Worm (Caenorhabditis elegans) whole organism, L4/young adult: ENCODE measurements around the gene let-60.

ENCODE experiments used
- W03F9.2 ChIP-seq: fragments of 150-350 bp; optimal IDR thresholded peaks from 2 replicates; lab custom pipeline; 2014; ENCODE audit warnings: missing biosample characterization, missing genetic modification characterization
- dao-5 ChIP-seq: sonication (generic microtip); optimal IDR thresholded peaks from 2 replicates; lab custom pipeline; 2016; ENCODE audit warnings: missing genotype, missing genetic modification characterization, moderate library complexity, missing compliant biosample characterization
- him-1 ChIP-seq: sonication (generic microtip); optimal IDR thresholded peaks from 2 replicates; lab custom pipeline; 2016; ENCODE audit warnings: missing genotype, missing genetic modification reagents, missing genetic modification characterization, missing compliant biosample characterization

The let-60 gene

DNA sequence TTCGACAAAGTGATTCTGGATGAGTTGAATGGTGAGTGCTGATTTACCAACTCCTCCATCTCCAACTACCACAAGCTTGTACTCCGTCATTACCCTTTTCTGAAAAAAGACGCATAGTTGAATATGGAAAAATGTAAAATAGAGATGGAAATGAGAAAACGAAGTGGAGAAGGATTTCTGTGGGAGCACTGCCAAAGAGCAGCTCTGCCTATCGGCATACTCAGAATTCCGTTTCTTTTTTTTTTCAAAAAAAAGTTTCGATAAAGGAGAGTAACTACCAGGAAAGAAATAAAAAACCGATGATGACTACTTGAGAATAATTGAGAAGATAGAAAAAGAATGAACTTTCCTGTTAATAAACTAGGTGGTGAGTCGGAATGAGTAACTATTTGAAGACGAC is at the start of gene let-60:
Gene let-60, minus strand, starts transcription at position 101 of the 400 bp plus-strand sequence.
- TF ChIP-seq dao-5: no peak
- TF ChIP-seq him-1: no peak
- TF ChIP-seq W03F9.2 (tag; lab: Kevin White, UChicago): no peak

DNA sequence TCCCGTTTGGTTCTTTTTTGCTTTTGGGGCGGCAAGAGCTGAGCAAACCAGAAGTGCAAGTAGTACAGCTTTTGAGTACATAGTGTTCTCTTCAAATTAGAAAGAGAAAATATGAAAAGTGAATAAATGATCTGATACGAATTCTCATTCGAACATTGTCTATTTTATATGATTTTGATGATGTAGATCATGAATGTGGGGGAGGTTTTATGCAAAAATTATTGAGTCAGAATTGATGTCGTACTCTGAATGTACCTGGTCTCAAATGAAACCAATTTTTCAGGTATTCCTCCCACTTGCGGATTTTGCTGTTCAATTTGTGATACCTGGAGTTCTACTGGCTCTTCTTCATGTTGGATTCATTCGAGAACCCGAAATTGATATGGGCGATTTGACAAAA is 49.3 kb upstream of the let-60 start, which contains the start of gene K01A6.4:
Gene K01A6.4, minus strand, starts transcription at position 101 of the 400 bp plus-strand sequence.
- TF ChIP-seq dao-5: no peak
- TF ChIP-seq him-1: no peak
- TF ChIP-seq W03F9.2 (tag; lab: Kevin White, UChicago): no peak

DNA sequence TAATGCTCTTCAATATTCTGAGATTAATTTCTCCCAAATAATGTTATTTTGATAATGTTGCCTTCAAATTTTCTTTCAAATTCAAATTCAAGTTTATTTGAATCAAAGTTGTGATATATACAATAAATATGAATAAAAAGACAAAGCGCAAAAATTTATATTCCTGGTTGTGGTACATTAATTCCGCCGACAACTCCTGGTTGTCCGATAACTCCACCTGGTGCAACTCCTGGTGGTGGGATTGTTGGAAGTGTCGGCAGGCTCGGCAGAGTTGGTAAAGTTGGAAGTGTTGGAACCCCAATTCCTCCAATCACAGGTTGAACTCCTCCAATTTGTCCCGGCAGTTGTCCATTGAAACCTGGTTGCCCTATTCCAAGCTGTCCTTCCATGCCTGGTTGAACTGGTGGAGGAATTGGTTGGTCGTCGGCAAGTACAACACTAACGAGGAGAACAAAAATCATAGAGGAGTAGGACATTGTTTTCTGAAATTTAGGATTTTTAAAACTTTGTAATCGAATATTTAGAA is 47.3 kb upstream of the let-60 start, which contains the start of gene K01A6.7:
Gene K01A6.7, minus strand, starts transcription at position 476 of the 526 bp plus-strand sequence.
- TF ChIP-seq him-1 (no peak), dao-5 (no peak), W03F9.2 (tag; lab: Kevin White, UChicago) (no peak)

DNA sequence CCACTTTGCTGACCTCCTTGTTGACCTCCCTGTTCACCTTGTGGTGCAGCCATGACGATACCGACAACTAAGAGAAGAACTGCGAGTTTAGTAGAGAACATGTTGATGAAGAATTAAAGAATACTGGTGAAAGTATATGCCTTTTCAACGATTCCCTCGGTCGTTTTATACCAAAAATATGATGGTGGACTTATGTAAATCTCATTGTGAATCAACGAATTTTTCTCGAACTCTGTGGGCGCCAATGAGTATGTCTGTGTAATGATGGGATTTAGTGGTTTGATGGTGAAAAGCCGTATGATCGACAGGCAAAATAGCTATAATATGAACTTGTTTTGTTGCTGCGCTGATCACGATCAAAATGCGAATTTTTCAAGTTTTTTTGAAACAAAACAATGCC is 46.4 kb upstream of the let-60 start, which contains the start of gene K01A6.8:
Gene K01A6.8, minus strand, starts transcription at position 101 of the 400 bp plus-strand sequence.
- TF ChIP-seq W03F9.2 (tag; lab: Kevin White, UChicago) (no peak), him-1 (no peak)

DNA sequence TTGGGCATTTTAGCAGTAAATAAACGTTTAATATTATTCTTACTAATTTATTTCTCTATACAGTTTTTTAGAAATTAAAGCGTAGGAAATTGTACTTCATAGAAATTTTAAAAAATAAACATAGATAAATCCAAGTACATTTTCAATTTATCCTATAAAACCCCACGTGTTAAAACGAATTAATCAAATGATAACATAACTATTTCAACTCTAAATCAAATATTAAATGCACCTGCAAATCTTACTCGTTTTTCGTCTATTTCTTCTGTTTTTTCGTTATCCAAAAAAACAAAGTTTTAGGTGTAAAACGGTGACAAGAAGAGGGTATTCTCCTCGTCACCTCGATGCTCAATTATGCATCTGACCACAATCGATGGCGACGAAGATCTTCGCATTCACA is 44.1 kb upstream of the let-60 start, which contains the start of gene K01A6.6:
Gene K01A6.6, plus strand, starts transcription at position 301 of the 400 bp plus-strand sequence.
- TF ChIP-seq dao-5 (no peak), W03F9.2 (tag; lab: Kevin White, UChicago) (no peak), him-1 (no peak)

DNA sequence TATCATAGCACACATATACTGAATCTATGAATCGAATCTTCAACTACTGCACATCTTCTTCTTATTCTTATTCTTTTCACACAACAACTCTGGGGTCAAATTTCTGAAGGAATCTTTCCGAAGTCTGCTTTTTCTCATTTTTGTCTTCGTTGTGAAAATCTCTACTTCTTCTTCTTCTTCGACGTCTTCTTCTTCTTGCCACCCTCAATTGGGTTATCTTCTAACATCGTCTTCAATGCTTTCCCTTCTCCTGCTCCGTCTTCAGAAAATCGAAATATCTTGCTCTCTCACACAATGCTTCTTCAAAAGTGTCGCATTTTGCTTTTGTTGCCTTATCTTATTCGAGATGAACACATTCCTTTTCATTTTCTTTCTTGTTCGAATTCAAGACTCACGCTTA is 32.4 kb upstream of the let-60 start:
- no peak for TF ChIP-seq dao-5
- no peak for TF ChIP-seq him-1
- no peak for TF ChIP-seq W03F9.2 (tag; lab: Kevin White, UChicago)

DNA sequence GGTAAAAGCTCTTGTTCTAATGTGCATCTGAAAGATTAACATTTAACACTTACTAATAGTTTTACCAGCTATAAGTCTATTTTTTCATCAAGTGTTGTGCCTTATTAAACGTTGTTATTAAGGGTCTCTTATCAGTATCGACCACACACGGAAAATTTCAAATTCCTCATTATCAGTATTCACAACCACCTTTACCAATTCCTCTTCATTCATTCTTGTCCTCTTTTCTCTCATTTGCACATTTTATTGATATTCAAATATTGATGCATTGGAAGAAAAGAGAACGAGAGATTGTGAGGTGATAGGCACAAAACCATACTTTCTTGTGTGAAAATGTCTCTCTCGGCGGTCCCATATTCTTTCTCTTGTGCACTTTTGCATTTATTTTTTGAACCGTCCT is 31.0 kb upstream of the let-60 start:
- TF ChIP-seq him-1 (no peak), W03F9.2 (tag; lab: Kevin White, UChicago) (no peak), dao-5 (no peak)

DNA sequence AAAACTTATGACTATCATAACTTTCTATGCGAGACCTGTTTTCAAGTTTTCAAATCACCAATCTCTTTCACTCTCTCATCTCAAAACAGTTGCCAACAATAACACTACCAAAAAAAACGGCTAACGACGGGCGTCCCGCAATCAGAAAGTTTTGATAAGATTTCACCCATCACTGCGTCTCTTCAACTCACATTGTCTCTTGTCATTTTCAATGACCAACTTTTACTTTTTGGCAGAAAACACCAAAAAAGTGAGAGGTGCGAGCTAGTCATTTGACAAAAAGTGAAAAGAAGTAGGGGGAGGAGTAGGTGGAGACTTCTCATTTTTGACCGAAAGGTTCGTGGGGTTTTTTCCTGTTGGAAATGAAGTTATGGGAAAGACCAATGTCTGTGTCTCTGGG is 27.8 kb upstream of the let-60 start:
- TF ChIP-seq him-1: no peak
- no peak for TF ChIP-seq dao-5
- no peak for TF ChIP-seq W03F9.2 (tag; lab: Kevin White, UChicago)

DNA sequence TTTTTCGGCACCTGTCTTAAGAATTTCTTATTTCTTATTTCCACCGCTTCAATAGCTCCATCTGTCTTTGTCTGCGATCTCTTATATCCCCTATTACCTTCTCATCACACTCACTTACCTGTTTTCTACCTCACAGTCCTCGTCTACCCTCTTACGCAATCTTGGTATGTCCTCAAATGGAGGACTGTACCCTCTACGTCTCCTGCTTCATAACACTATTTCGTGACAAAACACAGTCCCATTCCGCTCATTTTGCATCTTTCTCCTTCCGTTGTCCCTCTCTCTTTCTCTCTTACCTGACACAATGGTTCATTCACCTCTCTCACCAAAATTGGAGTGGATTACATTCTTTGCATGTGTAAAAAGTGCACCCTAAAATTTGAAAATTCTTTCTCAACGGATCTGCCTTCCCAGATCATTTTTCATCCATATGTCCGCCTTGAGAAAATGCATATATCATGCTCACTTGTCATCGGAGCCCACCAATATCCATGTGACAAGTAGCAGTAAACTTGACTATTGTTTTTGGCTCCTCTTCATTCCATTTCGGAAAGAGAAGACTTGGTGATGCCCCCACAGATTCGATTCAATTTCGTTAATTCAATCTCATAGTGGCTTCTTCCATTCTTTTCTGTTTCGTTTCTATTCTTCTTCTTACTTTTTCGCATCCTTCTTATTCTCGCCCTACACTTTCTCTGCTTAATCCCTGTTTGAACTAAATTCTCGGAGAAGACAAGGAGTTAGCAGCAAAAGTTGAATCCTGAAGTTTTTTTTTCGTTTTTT is 26.4 kb upstream of the let-60 start:
- no peak for TF ChIP-seq him-1
- TF ChIP-seq W03F9.2 (tag; lab: Kevin White, UChicago): no peak
- no peak for TF ChIP-seq dao-5

DNA sequence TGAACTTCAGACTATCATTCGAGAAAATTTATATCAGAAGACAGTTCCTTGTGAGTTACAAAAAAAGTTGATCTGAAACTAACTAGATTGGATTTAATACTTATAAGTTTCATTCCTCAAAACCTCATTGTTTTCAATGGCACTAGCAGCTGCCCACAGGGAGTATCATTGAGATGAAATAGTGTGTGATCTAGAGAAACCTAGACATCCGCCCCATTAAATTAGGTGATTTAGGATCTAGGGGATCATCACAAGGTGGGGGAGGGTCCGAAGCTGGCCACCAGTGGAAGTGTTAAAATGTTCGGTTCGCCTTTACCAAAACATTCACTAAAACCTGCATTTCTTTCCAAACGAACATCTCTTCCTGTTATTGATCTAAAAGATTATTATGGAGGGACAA is 25.5 kb upstream of the let-60 start:
- no peak for TF ChIP-seq dao-5
- TF ChIP-seq him-1: no peak
- no peak for TF ChIP-seq W03F9.2 (tag; lab: Kevin White, UChicago)

DNA sequence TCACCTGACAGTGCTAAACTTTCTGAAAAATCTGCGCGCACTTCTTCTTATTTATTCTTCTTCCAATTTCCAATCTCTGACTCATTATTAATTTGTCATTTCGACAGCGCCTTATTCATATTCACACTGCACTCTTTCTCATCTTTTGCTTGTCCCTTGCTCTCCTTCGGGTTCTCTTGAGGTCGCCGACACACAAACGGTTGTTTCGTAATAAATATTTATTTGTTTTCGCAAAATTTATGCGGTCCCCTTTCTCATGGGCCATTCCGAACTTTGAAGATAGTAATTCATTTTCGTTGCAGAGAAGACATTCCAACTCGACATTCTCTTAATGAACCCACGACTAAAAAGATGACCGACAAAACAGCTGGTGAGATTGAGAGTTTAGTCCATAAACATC is 23.9 kb upstream of the let-60 start, which contains the start of gene magi-1:
Gene magi-1, plus strand, starts transcription at position 301 of the 400 bp plus-strand sequence.
- no peak for TF ChIP-seq W03F9.2 (tag; lab: Kevin White, UChicago)
- TF ChIP-seq him-1: no peak
- no peak for TF ChIP-seq dao-5

DNA sequence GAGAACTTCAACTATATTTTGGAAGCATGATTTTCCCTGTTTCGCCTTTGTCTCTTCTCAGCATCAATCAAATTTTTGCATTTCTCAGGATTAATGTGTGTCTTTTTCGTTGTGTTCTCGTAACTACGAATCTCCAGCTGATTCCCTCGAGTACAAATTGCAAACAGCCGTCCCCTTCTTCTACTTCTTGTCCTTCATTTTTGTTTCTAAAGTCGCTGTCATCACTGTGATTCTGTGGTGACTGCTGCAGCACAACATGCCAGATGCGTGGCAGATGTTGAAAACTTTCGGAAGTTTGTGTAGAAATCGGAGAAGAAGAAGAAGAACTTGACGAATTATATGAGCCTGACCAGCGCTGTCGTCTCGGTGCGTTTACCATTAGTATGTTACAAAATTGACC is 22.4 kb upstream of the let-60 start:
- no peak for TF ChIP-seq him-1
- no peak for TF ChIP-seq W03F9.2 (tag; lab: Kevin White, UChicago)
- no peak for TF ChIP-seq dao-5

DNA sequence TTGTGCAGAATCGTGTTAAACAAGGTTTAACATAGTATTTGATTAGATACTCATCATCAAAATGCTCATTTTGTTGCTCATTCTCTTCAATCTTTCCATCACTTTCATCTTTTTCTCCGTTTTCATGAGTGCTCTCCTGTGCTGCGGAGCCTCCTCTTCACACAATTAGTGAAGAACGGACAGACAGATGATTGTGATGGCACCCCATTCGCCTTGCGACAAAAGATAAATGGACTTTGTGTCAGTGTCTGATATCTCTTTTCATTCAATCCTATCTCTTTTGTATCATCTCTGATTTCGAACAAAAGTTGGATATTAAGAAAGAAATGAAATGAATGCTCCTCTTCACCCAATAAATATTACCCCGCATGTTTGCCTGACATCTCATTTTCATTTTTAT is 19.4 kb upstream of the let-60 start:
- TF ChIP-seq W03F9.2 (tag; lab: Kevin White, UChicago) (no peak), dao-5 (no peak), him-1 (no peak)

DNA sequence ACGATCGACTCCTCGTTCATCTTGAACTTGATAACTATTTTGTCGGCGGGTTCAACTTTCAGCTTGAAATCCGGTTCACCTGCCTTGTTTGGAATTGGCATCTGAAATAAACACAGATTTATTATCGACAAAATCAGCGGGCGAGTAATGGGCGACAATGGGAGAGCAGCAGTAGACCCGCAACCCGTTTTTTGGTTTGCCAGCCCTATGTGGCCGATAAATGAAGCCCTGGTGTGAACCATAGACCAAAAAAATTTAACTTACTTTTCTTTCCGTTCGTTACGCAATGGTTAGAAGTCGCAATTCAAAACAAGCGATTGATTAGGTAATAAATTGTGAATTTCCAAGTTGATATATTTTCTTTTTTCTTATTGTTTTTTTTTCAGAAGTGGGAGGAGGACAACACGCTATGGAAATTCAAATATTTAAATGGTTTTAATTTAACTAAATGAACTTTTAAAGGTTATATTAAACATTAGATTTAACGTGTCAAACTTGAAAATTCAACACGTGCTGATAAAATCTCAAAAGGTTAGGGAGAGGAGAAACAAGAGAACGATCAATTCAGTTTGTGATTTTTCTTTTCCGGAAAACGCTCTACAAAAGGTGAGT is 12.9 kb upstream of the let-60 start, which contains the start of the genes T22B3.3 and alg-3:
Gene T22B3.3, minus strand, starts transcription at position 101 of the 612 bp plus-strand sequence.
Gene alg-3, plus strand, starts transcription at position 562 of the 612 bp plus-strand sequence.
- TF ChIP-seq W03F9.2 (tag; lab: Kevin White, UChicago) (no peak), him-1 (no peak), dao-5 (no peak)

DNA sequence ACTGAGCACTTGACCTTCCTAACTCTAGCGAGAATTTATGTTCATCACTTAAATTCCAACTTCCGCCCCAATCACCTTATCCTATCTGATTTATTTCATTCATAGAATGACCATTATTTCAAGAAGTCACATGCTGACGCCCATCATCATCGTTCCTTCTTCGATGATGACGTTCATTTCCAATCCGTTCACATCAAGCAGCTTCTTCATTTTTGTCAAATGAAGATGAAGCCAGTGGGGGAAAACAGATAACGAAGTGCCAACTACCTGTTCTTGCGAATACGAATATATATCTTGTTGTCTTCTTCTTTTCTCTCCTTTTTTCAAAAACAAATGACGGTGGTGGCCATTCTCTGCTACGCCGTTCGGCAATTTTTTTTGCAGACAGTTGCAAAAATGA is 11.0 kb upstream of the let-60 start:
- TF ChIP-seq dao-5: no peak
- TF ChIP-seq him-1: no peak
- TF ChIP-seq W03F9.2 (tag; lab: Kevin White, UChicago): no peak
